Worm (Caenorhabditis elegans) whole organism, young adult: Measurements from ENCODE around the gene pqbp-1.1.

Source experiments
- B0035.1 ChIP-seq: sonication (generic microtip); optimal IDR thresholded peaks from 2 replicates; lab custom pipeline; 2016; ENCODE audit warnings: missing genetic modification characterization, mild to moderate bottlenecking, missing compliant biosample characterization, missing genotype, missing genetic modification reagents
- B0261.1 ChIP-seq: sonication (generic microtip); optimal IDR thresholded peaks from 2 replicates; lab custom pipeline; 2016; ENCODE audit warnings: mild to moderate bottlenecking, missing genetic modification characterization, moderate library complexity, missing compliant biosample characterization
- F22D6.2 ChIP-seq: sonication (generic microtip); optimal IDR thresholded peaks from 2 replicates; lab custom pipeline; 2016; ENCODE audit warnings: mild to moderate bottlenecking, missing genetic modification characterization, missing compliant biosample characterization
- F49E8.2 ChIP-seq: sonication (generic microtip); optimal IDR thresholded peaks from 3 replicates; lab custom pipeline; 2017; ENCODE audit warnings: missing genetic modification characterization, mild to moderate bottlenecking, missing compliant biosample characterization, antibody characterized with exemption, moderate library complexity; ENCODE audit not compliant: insufficient read depth
- F52B5.7 ChIP-seq: sonication (generic microtip); optimal IDR thresholded peaks from 2 replicates; lab custom pipeline; 2016; ENCODE audit warnings: mild to moderate bottlenecking, missing genetic modification characterization, missing compliant biosample characterization
- F55B11.4 ChIP-seq: sonication (generic microtip); optimal IDR thresholded peaks from 2 replicates; lab custom pipeline; 2016; ENCODE audit warnings: missing compliant biosample characterization, missing genetic modification characterization, borderline replicate concordance; ENCODE audit not compliant: insufficient read depth
- T07F8.4 ChIP-seq: sonication (generic microtip); optimal IDR thresholded peaks from 2 replicates; lab custom pipeline; 2016; ENCODE audit warnings: mild to moderate bottlenecking, missing genetic modification characterization, moderate library complexity, missing compliant biosample characterization
- Y56A3A.18 ChIP-seq: fragments of 200-800 bp; sonication (Bioruptor generic); IDR thresholded peaks from 2 replicates; pipeline ENCODE4 v1.3.6; 2022; ENCODE audit warnings: missing genetic modification reagents, missing genetic modification characterization, missing compliant biosample characterization
- Y79H2A.3 ChIP-seq: fragments of 200-800 bp; sonication (Bioruptor generic); conservative IDR thresholded peaks from 2 replicates; pipeline ENCODE4 v1.3.6; 2022; ENCODE audit warnings: missing genetic modification reagents, missing genetic modification characterization, missing compliant biosample characterization
- atf-7 ChIP-seq: sonication (generic microtip); optimal IDR thresholded peaks from 2 replicates; lab custom pipeline; 2017; ENCODE audit warnings: mild to moderate bottlenecking, missing genetic modification characterization, missing compliant biosample characterization
- ccch-3 ChIP-seq: fragments of 200-800 bp; sonication (Bioruptor generic); optimal IDR thresholded peaks from 2 replicates; lab custom pipeline; 2018; ENCODE audit warnings: mild to moderate bottlenecking, missing genetic modification characterization, missing compliant biosample characterization
- cebp-1 ChIP-seq, 2 experiments: fragments of 200-800 bp in 1 of 2; sonication (Bioruptor generic) in 1 of 2; sonication (generic microtip) in 1 of 2; IDR thresholded peaks in 1 of 2; optimal IDR thresholded peaks in 1 of 2; 2 replicates each; pipeline versions ENCODE4 v1.3.6 to Lab custom; 2017 to 2022; ENCODE audit warnings: missing compliant biosample characterization in 2 of 2, missing genetic modification characterization in 2 of 2, mild to moderate bottlenecking in 1 of 2, missing genetic modification reagents in 1 of 2, moderate library complexity in 1 of 2
- ceh-27 ChIP-seq: fragments of 200-800 bp; sonication (Bioruptor generic); optimal IDR thresholded peaks from 2 replicates; lab custom pipeline; 2018; ENCODE audit warnings: mild to moderate bottlenecking, missing genetic modification characterization, moderate library complexity, missing compliant biosample characterization
- ceh-58 ChIP-seq: fragments of 200-800 bp; sonication (Bioruptor generic); IDR thresholded peaks from 2 replicates; pipeline ENCODE4 v1.3.6; 2022; ENCODE audit warnings: missing genetic modification characterization, missing compliant biosample characterization
- efl-1 ChIP-seq: fragments of 150-350 bp; optimal IDR thresholded peaks from 2 replicates; lab custom pipeline; 2014; ENCODE audit warnings: missing biosample characterization, missing genetic modification reagents, missing genetic modification characterization
- egl-18 ChIP-seq: fragments of 200-800 bp; sonication (Bioruptor generic); IDR thresholded peaks from 2 replicates; pipeline ENCODE4 v1.3.6; 2022; ENCODE audit warnings: missing genetic modification reagents, missing genetic modification characterization, missing compliant biosample characterization
- egl-44 ChIP-seq: fragments of 200-800 bp; sonication (Bioruptor generic); IDR thresholded peaks from 2 replicates; pipeline ENCODE4 v1.3.6; 2022; ENCODE audit warnings: missing genetic modification reagents, missing genetic modification characterization, missing compliant biosample characterization
- hlh-12 ChIP-seq: sonication (generic microtip); optimal IDR thresholded peaks from 2 replicates; lab custom pipeline; 2016; ENCODE audit warnings: missing genetic modification characterization, missing compliant biosample characterization
- hmg-1.2 ChIP-seq: fragments of 200-800 bp; sonication (Bioruptor generic); IDR thresholded peaks from 2 replicates; pipeline ENCODE4 v1.3.6; 2022; ENCODE audit warnings: missing genetic modification reagents, missing genetic modification characterization, missing compliant biosample characterization
- hmg-20 ChIP-seq: fragments of 200-800 bp; sonication (Bioruptor generic); IDR thresholded peaks from 2 replicates; pipeline ENCODE4 v1.3.6; 2022; ENCODE audit warnings: missing genetic modification reagents, missing genetic modification characterization, missing compliant biosample characterization
- hrde-1 ChIP-seq: sonication (generic microtip); optimal IDR thresholded peaks from 2 replicates; lab custom pipeline; 2016; ENCODE audit warnings: missing genetic modification characterization, mild to moderate bottlenecking, missing compliant biosample characterization, moderate library complexity, missing genotype, missing genetic modification reagents, borderline replicate concordance
- let-607 ChIP-seq, 2 experiments: fragments of 200-800 bp in 1 of 2; sonication (Bioruptor generic) in 1 of 2; sonication (generic microtip) in 1 of 2; optimal IDR thresholded peaks; 2 replicates each; lab custom pipeline; 2016 to 2018; ENCODE audit warnings: mild to moderate bottlenecking in 2 of 2, missing compliant biosample characterization in 2 of 2, missing genetic modification characterization in 2 of 2, moderate library complexity in 2 of 2, missing genotype in 1 of 2
- lin-35 ChIP-seq, 3 experiments: fragments of 150-350 bp in 2 of 3; sonication (generic microtip) in 1 of 3; optimal IDR thresholded peaks; 2 replicates each; lab custom pipeline; 2014 to 2018; ENCODE audit warnings: missing biosample characterization in 3 of 3, missing genetic modification characterization in 3 of 3, missing genetic modification reagents in 3 of 3
- lsl-1 ChIP-seq: fragments of 200-800 bp; sonication (Bioruptor generic); optimal IDR thresholded peaks from 2 replicates; lab custom pipeline; 2018; ENCODE audit warnings: mild to moderate bottlenecking, missing genetic modification characterization, moderate library complexity, missing compliant biosample characterization
- madf-6 ChIP-seq: fragments of 200-800 bp; sonication (Bioruptor generic); IDR thresholded peaks from 2 replicates; pipeline ENCODE4 v1.3.6; 2022; ENCODE audit warnings: missing genetic modification reagents, missing genetic modification characterization, missing compliant biosample characterization
- mcd-1 ChIP-seq: fragments of 200-800 bp; sonication (Bioruptor generic); IDR thresholded peaks from 2 replicates; pipeline ENCODE4 v1.3.6; 2022; ENCODE audit warnings: missing genetic modification reagents, missing genetic modification characterization, missing compliant biosample characterization
- mes-4 ChIP-seq: sonication (generic microtip); optimal IDR thresholded peaks from 2 replicates; lab custom pipeline; 2016; ENCODE audit warnings: missing genotype, missing genetic modification characterization, missing compliant biosample characterization
- nfya-1 ChIP-seq: sonication (generic microtip); optimal IDR thresholded peaks from 2 replicates; lab custom pipeline; 2017; ENCODE audit warnings: antibody characterized with exemption, missing compliant biosample characterization, missing genetic modification characterization, borderline replicate concordance; ENCODE audit not compliant: insufficient read depth
- nhr-27 ChIP-seq: fragments of 200-800 bp; sonication (Bioruptor generic); optimal IDR thresholded peaks from 2 replicates; lab custom pipeline; 2018; ENCODE audit warnings: mild to moderate bottlenecking, missing genetic modification characterization, moderate library complexity, missing compliant biosample characterization
- nhr-90 ChIP-seq: sonication (generic microtip); optimal IDR thresholded peaks from 2 replicates; lab custom pipeline; 2016; ENCODE audit warnings: missing genotype, mild to moderate bottlenecking, missing genetic modification characterization, missing compliant biosample characterization
- rcor-1 ChIP-seq: fragments of 200-800 bp; sonication (Bioruptor generic); IDR thresholded peaks from 2 replicates; pipeline ENCODE4 v1.3.6; 2022; ENCODE audit warnings: missing genetic modification reagents, missing genetic modification characterization, missing compliant biosample characterization
- repo-1 ChIP-seq: sonication (generic microtip); optimal IDR thresholded peaks from 2 replicates; lab custom pipeline; 2017; ENCODE audit warnings: mild to moderate bottlenecking, missing genetic modification characterization, missing compliant biosample characterization
- snpc-4 ChIP-seq, 5 experiments: fragments of 150-350 bp in 1 of 5; sonication (generic microtip) in 4 of 5; optimal IDR thresholded peaks; 2 replicates each; lab custom pipeline; 2014 to 2018; ENCODE audit warnings: missing genetic modification characterization in 5 of 5, missing biosample characterization in 3 of 5, antibody characterized with exemption in 2 of 5, mild to moderate bottlenecking in 2 of 5, missing compliant biosample characterization in 2 of 5, missing genotype in 2 of 5, moderate library complexity in 2 of 5, missing genetic modification reagents in 1 of 5
- unc-130 ChIP-seq: sonication (generic microtip); optimal IDR thresholded peaks from 2 replicates; lab custom pipeline; 2016; ENCODE audit warnings: missing genetic modification reagents, missing genetic modification characterization, missing compliant biosample characterization
- ztf-25 ChIP-seq: fragments of 200-800 bp; sonication (Bioruptor generic); IDR thresholded peaks from 2 replicates; pipeline ENCODE4 v1.3.6; 2022; ENCODE audit warnings: missing genetic modification reagents, missing genetic modification characterization, missing compliant biosample characterization

The pqbp-1.1 gene

DNA sequence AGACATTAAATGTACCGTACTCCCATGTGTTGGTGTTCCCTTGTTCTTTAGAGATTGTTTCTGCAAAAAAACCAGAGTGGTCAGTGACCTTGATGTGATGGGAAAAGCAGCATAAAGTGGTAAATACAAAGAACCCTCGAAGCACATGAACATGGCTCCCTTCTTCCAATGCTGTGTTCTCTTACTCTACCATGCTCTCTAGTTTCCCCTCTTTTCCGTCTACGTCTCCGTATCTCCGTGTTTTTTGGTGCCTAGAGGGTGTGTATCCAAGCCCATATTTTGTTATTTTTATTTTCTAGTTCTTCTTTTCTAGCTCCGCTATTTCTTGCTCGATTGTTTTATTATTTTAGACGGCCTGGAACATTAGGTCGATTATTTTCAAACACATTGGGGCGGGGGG, 45.1 kb upstream of the pqbp-1.1 start:
- no peak for TF ChIP-seq unc-130
- no peak for TF ChIP-seq egl-18 (GFP tag; lab: Robert Waterston, UW)
- TF ChIP-seq hmg-1.2: peak; percentile 72; the same call in 1 of the 2 replicates
- TF ChIP-seq ceh-27 (GFP tag; lab: Kevin White, UChicago): peak; percentile 15
- TF ChIP-seq ztf-25 (GFP tag; lab: Robert Waterston, UW): 0 out of 2 replicates have a peak, but pooled peaks have one; percentile 18
- TF ChIP-seq lin-35 (GFP tag; optimal IDR thresholded peaks at IDR 0.05; lab: Kevin White, UChicago): peak in 1 of 3 experiments; percentile 8

- no peak for TF ChIP-seq F55B11.4 (tag; lab: Kevin White, UChicago)
- TF ChIP-seq let-607 (tag; optimal IDR thresholded peaks at IDR 0.05; lab: Kevin White, UChicago): no peak
- no peak for TF ChIP-seq ccch-3 (GFP tag; lab: Kevin White, UChicago)
Observed at ce11 chrIV:305101-305500, 43.6 kb upstream of the pqbp-1.1 start.

DNA sequence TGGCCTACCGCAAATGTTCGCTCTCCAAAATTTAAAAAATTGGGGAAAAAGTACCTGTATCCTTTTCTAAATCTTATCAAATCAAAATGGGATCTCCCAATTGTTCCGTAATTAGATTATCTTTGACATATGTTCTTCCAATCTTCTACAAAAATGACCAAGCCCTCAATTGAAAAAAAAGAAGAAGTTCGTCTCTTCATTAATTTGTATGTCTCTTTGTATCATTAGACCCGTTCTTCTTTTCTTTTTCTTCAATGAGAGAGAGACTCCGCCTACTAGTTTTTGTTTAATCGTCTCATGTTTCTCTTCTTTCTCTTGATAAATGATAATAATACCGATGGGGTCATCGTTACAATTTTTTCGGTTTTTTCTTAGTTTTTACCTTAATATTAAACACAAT, 41.8 kb upstream of the pqbp-1.1 start:
- TF ChIP-seq Y56A3A.18 (GFP tag; lab: Robert Waterston, UW) (no peak), madf-6 (GFP tag; lab: Robert Waterston, UW) (no peak), B0261.1 (tag; lab: Kevin White, UChicago) (no peak), snpc-4 (GFP tag; optimal IDR thresholded peaks at IDR 0.05; lab: Kevin White, UChicago) (no peak), snpc-4 (tag; optimal IDR thresholded peaks at IDR 0.05; lab: Kevin White, UChicago) (no peak), efl-1 (GFP tag; lab: Kevin White, UChicago) (no peak), rcor-1 (no peak), repo-1 (no peak), F22D6.2 (no peak), atf-7 (tag; lab: Kevin White, UChicago) (no peak), mes-4 (tag; lab: Kevin White, UChicago) (no peak), nhr-27 (tag; lab: Kevin White, UChicago) (no peak), T07F8.4 (tag; lab: Kevin White, UChicago) (no peak), hrde-1 (no peak)

DNA sequence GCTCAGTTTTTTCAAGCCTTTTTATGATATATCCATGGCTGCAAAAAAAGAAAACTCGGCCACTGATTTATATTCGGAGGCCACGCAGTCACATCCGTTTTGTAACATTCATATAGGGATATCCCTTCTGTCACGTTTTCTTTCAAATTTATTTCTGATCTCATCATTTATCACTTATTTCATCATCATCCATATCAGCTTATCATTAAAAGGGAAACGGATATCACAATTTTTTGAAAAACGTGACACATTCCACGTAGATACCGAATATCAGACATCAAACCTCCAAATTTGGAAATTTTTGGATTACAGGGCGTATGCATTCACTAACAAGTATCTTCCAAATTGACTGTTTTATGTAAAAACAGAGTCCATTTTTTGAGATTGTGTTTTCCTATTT, 41.3 kb upstream of the pqbp-1.1 start:
- no peak for TF ChIP-seq hmg-20
- TF ChIP-seq cebp-1 (GFP tag; IDR thresholded peaks at IDR 0.05; lab: Robert Waterston, UW): no peak
- peak; percentile 55 for TF ChIP-seq cebp-1 (tag; optimal IDR thresholded peaks at IDR 0.05; lab: Kevin White, UChicago)
- TF ChIP-seq, all 124 proteins: peak for 1

ce11 chrIV:300307-300706, 38.8 kb upstream of the pqbp-1.1 start:
- no peak for TF ChIP-seq F52B5.7 (tag; lab: Kevin White, UChicago)

- TF ChIP-seq B0035.1 (no peak), Y79H2A.3 (GFP tag; lab: Robert Waterston, UW) (no peak)
Observed at ce11 chrIV:299190-299589, 37.7 kb upstream of the pqbp-1.1 start.

ce11 chrIV:298204-298603, 36.7 kb upstream of the pqbp-1.1 start, which contains the start of gene pnp-1:
TSS of gene pnp-1 (minus strand) at chrIV:298304.
- TF ChIP-seq ceh-27 (GFP tag; lab: Kevin White, UChicago) (no peak), lsl-1 (GFP tag; lab: Kevin White, UChicago) (no peak), F49E8.2 (tag; lab: Kevin White, UChicago) (no peak), egl-44 (no peak), ceh-58 (GFP tag; lab: Robert Waterston, UW) (no peak), nhr-90 (tag; lab: Kevin White, UChicago) (no peak), madf-6 (GFP tag; lab: Robert Waterston, UW) (no peak), mcd-1 (GFP tag; lab: Robert Waterston, UW) (no peak), hmg-20 (no peak), hlh-12 (tag; lab: Kevin White, UChicago) (no peak), nfya-1 (no peak)
